Fruit fly (Drosophila melanogaster): Measurements from ENCODE around the gene Gnpat.
A peak's percentile ranks its signal among the peaks of the same experiment; 100 is the strongest.

The Gnpat gene

dm6 chr3R:25532406-25533225 is 41.9 kb upstream of the Gnpat start:
- peak; percentile 17 for TF ChIP-seq Hnf4 (GFP tag; optimal IDR thresholded peaks at IDR 0.05)
- TF ChIP-seq foxo (GFP tag; optimal IDR thresholded peaks at IDR 0.05): peak in 1 of 2 experiments; percentile 37
- TF ChIP-seq Sp1 (GFP tag; optimal IDR thresholded peaks at IDR 0.05): peak; percentile 34
- TF ChIP-seq HLH106 (tag; optimal IDR thresholded peaks at IDR 0.05): peak; percentile 46
- TF ChIP-seq brk (GFP tag; optimal IDR thresholded peaks at IDR 0.05): no peak
- TF ChIP-seq psq (GFP tag; optimal IDR thresholded peaks at IDR 0.05): peak; percentile 41
- no peak for TF ChIP-seq CG32264 (GFP tag; optimal IDR thresholded peaks at IDR 0.05)
- TF ChIP-seq h (GFP tag; optimal IDR thresholded peaks at IDR 0.05): no peak
- no peak for TF ChIP-seq ey (GFP tag; optimal IDR thresholded peaks at IDR 0.05)
- TF ChIP-seq OdsH (GFP tag; optimal IDR thresholded peaks at IDR 0.05): peak; percentile 36
- TF ChIP-seq rgr (GFP tag; optimal IDR thresholded peaks at IDR 0.05): peak; percentile 4
- TF ChIP-seq Mio (GFP tag; optimal IDR thresholded peaks at IDR 0.05): no peak
- peak; percentile 16 for TF ChIP-seq dmrt93B (GFP tag; optimal IDR thresholded peaks at IDR 0.05)

- peak; percentile 2 for TF ChIP-seq Hnf4 (GFP tag; optimal IDR thresholded peaks at IDR 0.05)
- TF ChIP-seq ey (GFP tag; optimal IDR thresholded peaks at IDR 0.05): peak; percentile 42
- peak; percentile 70 for TF ChIP-seq fru (GFP tag; optimal IDR thresholded peaks at IDR 0.05)
- peak; percentile 3 for TF ChIP-seq psq (GFP tag; optimal IDR thresholded peaks at IDR 0.05)
- peak; percentile 48 for TF ChIP-seq br (GFP tag; optimal IDR thresholded peaks at IDR 0.05)
- peak; percentile 56 for TF ChIP-seq h (GFP tag; optimal IDR thresholded peaks at IDR 0.05)
- TF ChIP-seq Hr78 (GFP tag; optimal IDR thresholded peaks at IDR 0.05): no peak
- TF ChIP-seq rgr (GFP tag; optimal IDR thresholded peaks at IDR 0.05): peak; percentile 56
- peak; percentile 26 for TF ChIP-seq brk (GFP tag; optimal IDR thresholded peaks at IDR 0.05)
- peak in 1 of 2 experiments; percentile 71 for TF ChIP-seq foxo (GFP tag; optimal IDR thresholded peaks at IDR 0.05)
- no peak for TF ChIP-seq GATAd (GFP tag; optimal IDR thresholded peaks at IDR 0.05)
- no peak for TF ChIP-seq Abd-B (GFP tag; optimal IDR thresholded peaks at IDR 0.05)
- peak; percentile 37 for TF ChIP-seq OdsH (GFP tag; optimal IDR thresholded peaks at IDR 0.05)
Measured at dm6 chr3R:25531905-25532387, 41.2 kb upstream of the Gnpat start.

dm6 chr3R:25529289-25529688 is 38.6 kb upstream of the Gnpat start:
- TF ChIP-seq ey (GFP tag; optimal IDR thresholded peaks at IDR 0.05) (no peak), CrebA (GFP tag; optimal IDR thresholded peaks at IDR 0.05; ENCODE audit: borderline replicate concordance) (no peak), dsf (GFP tag; optimal IDR thresholded peaks at IDR 0.05; ENCODE audit: borderline replicate concordance) (no peak), Dfd (GFP tag; optimal IDR thresholded peaks at IDR 0.05) (no peak), Vsx2 (GFP tag; optimal IDR thresholded peaks at IDR 0.05; ENCODE audit: partially characterized antibody) (no peak), N (GFP tag; optimal IDR thresholded peaks at IDR 0.05) (no peak), GATAd (GFP tag; optimal IDR thresholded peaks at IDR 0.05) (no peak), Mio (GFP tag; optimal IDR thresholded peaks at IDR 0.05) (no peak), jim (GFP tag; optimal IDR thresholded peaks at IDR 0.05) (no peak), Jra (GFP tag; optimal IDR thresholded peaks at IDR 0.05) (no peak), Hr78 (GFP tag; optimal IDR thresholded peaks at IDR 0.05) (no peak), Abd-B (GFP tag; optimal IDR thresholded peaks at IDR 0.05) (no peak), woc (GFP tag; optimal IDR thresholded peaks at IDR 0.05) (no peak), dl (GFP tag; optimal IDR thresholded peaks at IDR 0.05; ENCODE audit: insufficient read depth in 1 of 2, partially characterized antibody in 2 of 2) (no peak), br (GFP tag; optimal IDR thresholded peaks at IDR 0.05) (no peak), HLH106 (tag; optimal IDR thresholded peaks at IDR 0.05) (no peak)

- TF ChIP-seq Rel (GFP tag; optimal IDR thresholded peaks at IDR 0.05) (no peak), Rel (tag; optimal IDR thresholded peaks at IDR 0.05) (no peak), tai (GFP tag; optimal IDR thresholded peaks at IDR 0.05) (peak; percentile 12)
Measured at dm6 chr3R:25519465-25520071, 28.8 kb upstream of the Gnpat start.

Measured in whole organism, wandering third instar larva.